Fruit fly (Drosophila melanogaster): ENCODE data around the gene CG3165.

Gene CG3165

dm6 chr2L:3004601-3005000 lies 27.7 kb downstream of the CG3165 start:
- TF ChIP-seq CG32121 (GFP tag; IDR thresholded peaks at IDR 0.05) (no peak), CG34367 (tag; optimal IDR thresholded peaks at IDR 0.05) (peak; percentile 25), fd96Ca (GFP tag; IDR thresholded peaks at IDR 0.05) (peak; percentile 55; the same call in 2 of the 3 replicates), EcR (GFP tag; optimal IDR thresholded peaks at IDR 0.05) (peak; percentile 61), gl (tag; optimal IDR thresholded peaks at IDR 0.05) (peak; percentile 3), CG9948 (tag; optimal IDR thresholded peaks at IDR 0.05) (peak; percentile 10), CG14655 (GFP tag; optimal IDR thresholded peaks at IDR 0.05) (no peak), Ets98B (GFP tag; IDR thresholded peaks at IDR 0.05) (no peak), Pif1A (GFP tag; optimal IDR thresholded peaks at IDR 0.05) (peak; percentile 18), D1 (tag; optimal IDR thresholded peaks at IDR 0.05) (no peak), CG8159 (tag; optimal IDR thresholded peaks at IDR 0.05) (peak; percentile 41), Pif1B (GFP tag; optimal IDR thresholded peaks at IDR 0.05) (peak; percentile 4), CG12605 (GFP tag; IDR thresholded peaks at IDR 0.05) (no peak), rn (GFP tag; IDR thresholded peaks at IDR 0.05) (no peak), CG10348 (GFP tag; IDR thresholded peaks at IDR 0.05) (no peak), CG15710 (tag; optimal IDR thresholded peaks at IDR 0.05) (peak; percentile 45), CG4496 (GFP tag; IDR thresholded peaks at IDR 0.05) (peak; percentile 44; the same call in 2 of the 3 replicates), CG8301 (tag; optimal IDR thresholded peaks at IDR 0.05) (no peak), CG17806 (tag; optimal IDR thresholded peaks at IDR 0.05) (peak; percentile 53), CG13204 (GFP tag; optimal IDR thresholded peaks at IDR 0.05) (peak; percentile 33), Snoo (tag; optimal IDR thresholded peaks at IDR 0.05) (peak; percentile 11)

DNA sequence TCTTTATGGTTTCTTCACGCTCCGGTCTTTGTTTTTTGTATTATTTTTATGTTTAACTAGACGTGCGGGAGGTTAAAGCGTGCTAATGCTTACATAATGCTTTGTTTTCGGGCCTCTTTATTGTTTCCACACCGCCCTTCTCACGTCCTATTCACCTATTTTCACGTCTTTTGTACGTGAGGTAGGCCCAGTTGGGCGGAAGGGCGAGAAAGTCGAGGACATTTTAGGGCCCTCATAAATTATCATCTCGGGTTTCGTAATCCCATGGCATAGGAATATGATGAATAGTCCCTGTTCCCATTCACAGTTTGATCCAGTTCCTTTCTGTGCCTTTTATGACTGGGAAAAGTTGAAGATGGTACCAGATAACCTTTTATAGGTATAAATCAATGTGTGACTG lies 28.6 kb downstream of the CG3165 start:
- TF ChIP-seq Snoo (tag; optimal IDR thresholded peaks at IDR 0.05) (no peak), CG10348 (GFP tag; IDR thresholded peaks at IDR 0.05) (no peak), CG34367 (tag; optimal IDR thresholded peaks at IDR 0.05) (no peak), CG15710 (tag; optimal IDR thresholded peaks at IDR 0.05) (no peak), rn (GFP tag; IDR thresholded peaks at IDR 0.05) (no peak), fd96Ca (GFP tag; IDR thresholded peaks at IDR 0.05) (no peak), Pif1B (GFP tag; optimal IDR thresholded peaks at IDR 0.05) (no peak), gl (tag; optimal IDR thresholded peaks at IDR 0.05) (no peak), Ets98B (GFP tag; IDR thresholded peaks at IDR 0.05) (no peak), Pif1A (GFP tag; optimal IDR thresholded peaks at IDR 0.05) (no peak), EcR (GFP tag; optimal IDR thresholded peaks at IDR 0.05) (no peak), CG9948 (tag; optimal IDR thresholded peaks at IDR 0.05) (no peak), CG17806 (tag; optimal IDR thresholded peaks at IDR 0.05) (no peak), D1 (tag; optimal IDR thresholded peaks at IDR 0.05) (no peak)

- TF ChIP-seq gl (tag; optimal IDR thresholded peaks at IDR 0.05) = no peak
- no peak for TF ChIP-seq CG14655 (GFP tag; optimal IDR thresholded peaks at IDR 0.05)
- no peak for TF ChIP-seq CG8159 (tag; optimal IDR thresholded peaks at IDR 0.05)
- TF ChIP-seq CG8301 (tag; optimal IDR thresholded peaks at IDR 0.05) = no peak
- no peak for TF ChIP-seq CG4496 (GFP tag; IDR thresholded peaks at IDR 0.05)
- TF ChIP-seq CG34367 (tag; optimal IDR thresholded peaks at IDR 0.05) = no peak
- TF ChIP-seq CG9948 (tag; optimal IDR thresholded peaks at IDR 0.05) = no peak
- TF ChIP-seq CG12605 (GFP tag; IDR thresholded peaks at IDR 0.05) = no peak
Measured at dm6 chr2L:3006194-3006593, 29.3 kb downstream of the CG3165 start.

DNA sequence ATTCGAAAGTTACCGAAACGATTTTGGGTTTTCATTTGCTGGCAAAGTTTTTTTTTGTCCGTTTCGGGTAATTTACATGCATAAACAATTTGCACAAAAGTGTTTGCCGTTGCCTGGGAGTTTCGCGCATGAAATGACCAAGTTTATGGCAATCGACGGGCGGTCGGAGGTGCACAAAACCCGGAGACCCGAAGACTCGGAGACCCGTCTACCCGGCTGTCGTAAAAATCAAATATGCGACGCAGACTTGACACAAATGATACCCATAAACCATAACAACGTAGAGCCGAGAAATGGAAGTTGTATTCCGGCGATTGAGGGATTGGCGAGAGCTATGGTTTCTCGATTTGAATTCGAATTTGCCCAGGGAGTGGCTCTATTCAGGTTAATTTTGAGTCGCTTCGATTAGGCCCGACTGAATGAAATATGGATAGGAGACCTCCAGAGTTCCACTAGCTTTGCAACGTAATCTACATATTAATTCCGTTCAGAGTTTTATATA lies 30.1 kb downstream of the CG3165 start:
- TF ChIP-seq CG8301 (tag; optimal IDR thresholded peaks at IDR 0.05) (no peak), EcR (GFP tag; optimal IDR thresholded peaks at IDR 0.05) (no peak), CG13204 (GFP tag; optimal IDR thresholded peaks at IDR 0.05) (no peak), D1 (tag; optimal IDR thresholded peaks at IDR 0.05) (no peak), CG8159 (tag; optimal IDR thresholded peaks at IDR 0.05) (no peak), CG32121 (GFP tag; IDR thresholded peaks at IDR 0.05) (no peak), CG15710 (tag; optimal IDR thresholded peaks at IDR 0.05) (no peak), rn (GFP tag; IDR thresholded peaks at IDR 0.05) (no peak), CG12605 (GFP tag; IDR thresholded peaks at IDR 0.05) (no peak), Pif1B (GFP tag; optimal IDR thresholded peaks at IDR 0.05) (no peak), fd96Ca (GFP tag; IDR thresholded peaks at IDR 0.05) (no peak), CG34367 (tag; optimal IDR thresholded peaks at IDR 0.05) (no peak), Pif1A (GFP tag; optimal IDR thresholded peaks at IDR 0.05) (no peak), CG14655 (GFP tag; optimal IDR thresholded peaks at IDR 0.05) (no peak), CG10348 (GFP tag; IDR thresholded peaks at IDR 0.05) (no peak), CG17806 (tag; optimal IDR thresholded peaks at IDR 0.05) (no peak), Snoo (tag; optimal IDR thresholded peaks at IDR 0.05) (no peak), gl (tag; optimal IDR thresholded peaks at IDR 0.05) (no peak), CG9948 (tag; optimal IDR thresholded peaks at IDR 0.05) (no peak)

dm6 chr2L:3009438-3009837 lies 32.5 kb downstream of the CG3165 start:
- TF ChIP-seq Pif1B (GFP tag; optimal IDR thresholded peaks at IDR 0.05) (no peak), Pif1A (GFP tag; optimal IDR thresholded peaks at IDR 0.05) (no peak), CG12605 (GFP tag; IDR thresholded peaks at IDR 0.05) (no peak), CG32121 (GFP tag; IDR thresholded peaks at IDR 0.05) (no peak), CG34367 (tag; optimal IDR thresholded peaks at IDR 0.05) (no peak), CG17806 (tag; optimal IDR thresholded peaks at IDR 0.05) (no peak), gl (tag; optimal IDR thresholded peaks at IDR 0.05) (no peak), CG10348 (GFP tag; IDR thresholded peaks at IDR 0.05) (no peak), CG15710 (tag; optimal IDR thresholded peaks at IDR 0.05) (no peak), Snoo (tag; optimal IDR thresholded peaks at IDR 0.05) (no peak), D1 (tag; optimal IDR thresholded peaks at IDR 0.05) (no peak), CG13204 (GFP tag; optimal IDR thresholded peaks at IDR 0.05) (no peak), CG8159 (tag; optimal IDR thresholded peaks at IDR 0.05) (no peak), CG8301 (tag; optimal IDR thresholded peaks at IDR 0.05) (no peak), CG4496 (GFP tag; IDR thresholded peaks at IDR 0.05) (no peak), rn (GFP tag; IDR thresholded peaks at IDR 0.05) (no peak), fd96Ca (GFP tag; IDR thresholded peaks at IDR 0.05) (no peak), CG14655 (GFP tag; optimal IDR thresholded peaks at IDR 0.05) (no peak)

- no peak for TF ChIP-seq CG32121 (GFP tag; IDR thresholded peaks at IDR 0.05)
- TF ChIP-seq EcR (GFP tag; optimal IDR thresholded peaks at IDR 0.05) = no peak
- peak; percentile 78 for TF ChIP-seq Snoo (tag; optimal IDR thresholded peaks at IDR 0.05)
- TF ChIP-seq CG15710 (tag; optimal IDR thresholded peaks at IDR 0.05) = peak; percentile 73
- no peak; the same call in 1 of the 2 replicates for TF ChIP-seq CG12605 (GFP tag; IDR thresholded peaks at IDR 0.05)
- TF ChIP-seq D1 (tag; optimal IDR thresholded peaks at IDR 0.05) = no peak
- peak; percentile 38 for TF ChIP-seq CG8301 (tag; optimal IDR thresholded peaks at IDR 0.05)
- peak; percentile 79 for TF ChIP-seq Pif1B (GFP tag; optimal IDR thresholded peaks at IDR 0.05)
- peak; percentile 57 for TF ChIP-seq CG9948 (tag; optimal IDR thresholded peaks at IDR 0.05)
- TF ChIP-seq CG8159 (tag; optimal IDR thresholded peaks at IDR 0.05) = peak; percentile 80
- peak; percentile 66 for TF ChIP-seq CG34367 (tag; optimal IDR thresholded peaks at IDR 0.05)
- peak; percentile 70 for TF ChIP-seq CG17806 (tag; optimal IDR thresholded peaks at IDR 0.05)
- TF ChIP-seq fd96Ca (GFP tag; IDR thresholded peaks at IDR 0.05) = peak; percentile 60; the same call in 2 of the 3 replicates
- peak; percentile 21 for TF ChIP-seq gl (tag; optimal IDR thresholded peaks at IDR 0.05)
- no peak for TF ChIP-seq rn (GFP tag; IDR thresholded peaks at IDR 0.05)
- peak; percentile 57 for TF ChIP-seq CG14655 (GFP tag; optimal IDR thresholded peaks at IDR 0.05)
- no peak for TF ChIP-seq CG10348 (GFP tag; IDR thresholded peaks at IDR 0.05)
- TF ChIP-seq Pif1A (GFP tag; optimal IDR thresholded peaks at IDR 0.05) = peak; percentile 75
- TF ChIP-seq Ets98B (GFP tag; IDR thresholded peaks at IDR 0.05) = no peak
- peak; percentile 60; the same call in 2 of the 3 replicates for TF ChIP-seq CG4496 (GFP tag; IDR thresholded peaks at IDR 0.05)
- TF ChIP-seq CG13204 (GFP tag; optimal IDR thresholded peaks at IDR 0.05) = peak; percentile 22
Measured at dm6 chr2L:3011484-3011883, 34.6 kb downstream of the CG3165 start.
